Worm (Caenorhabditis elegans) whole organism, L2 larva: ENCODE measurements around the gene K12B6.9.

Experiments
- C34F6.9 ChIP-seq: fragments of 150-350 bp; optimal IDR thresholded peaks from 2 replicates; lab custom pipeline; 2014; ENCODE audit warnings: missing biosample characterization, missing genetic modification characterization
- F13H6.1 ChIP-seq: sonication (generic microtip); optimal IDR thresholded peaks from 2 replicates; lab custom pipeline; 2016; ENCODE audit warnings: missing genetic modification characterization, missing compliant biosample characterization
- R02D3.7 ChIP-seq: fragments of 150-350 bp; optimal IDR thresholded peaks from 2 replicates; lab custom pipeline; 2014; ENCODE audit warnings: missing biosample characterization, missing genetic modification characterization
- Y55F3AM.14 ChIP-seq: fragments of 200-800 bp; sonication (Bioruptor generic); optimal IDR thresholded peaks from 2 replicates; lab custom pipeline; 2018; ENCODE audit warnings: mild to moderate bottlenecking, missing genetic modification characterization, missing compliant biosample characterization
- ZK546.5 ChIP-seq: sonication (generic microtip); optimal IDR thresholded peaks from 2 replicates; lab custom pipeline; 2017; ENCODE audit warnings: missing biosample characterization, missing genetic modification characterization
- alr-1 ChIP-seq: fragments of 150-350 bp; optimal IDR thresholded peaks from 2 replicates; lab custom pipeline; 2014; ENCODE audit warnings: missing biosample characterization, missing genetic modification characterization
- aly-2 ChIP-seq: fragments of 150-350 bp; optimal IDR thresholded peaks from 2 replicates; lab custom pipeline; 2014; ENCODE audit warnings: missing biosample characterization, missing genetic modification characterization
- ama-1 ChIP-seq: fragments of 150-350 bp; optimal IDR thresholded peaks from 2 replicates; lab custom pipeline; 2018; ENCODE audit warnings: inconsistent platforms
- ceh-16 ChIP-seq: fragments of 150-350 bp; optimal IDR thresholded peaks from 2 replicates; lab custom pipeline; 2014; ENCODE audit warnings: missing biosample characterization, missing genetic modification characterization
- ceh-82 ChIP-seq: fragments of 150-350 bp; optimal IDR thresholded peaks from 2 replicates; lab custom pipeline; 2014; ENCODE audit warnings: missing biosample characterization, missing genetic modification characterization
- crh-2 ChIP-seq: sonication (generic microtip); optimal IDR thresholded peaks from 2 replicates; lab custom pipeline; 2017; ENCODE audit warnings: missing biosample characterization, missing genetic modification characterization
- dmd-4 ChIP-seq: sonication (generic microtip); optimal IDR thresholded peaks from 2 replicates; lab custom pipeline; 2017; ENCODE audit warnings: missing biosample characterization, missing genetic modification characterization
- egl-27 ChIP-seq: sonication (generic microtip); optimal IDR thresholded peaks from 3 replicates; lab custom pipeline; 2017; ENCODE audit warnings: missing biosample characterization, missing genetic modification reagents, missing genetic modification characterization
- elt-1 ChIP-seq: fragments of 150-350 bp; optimal IDR thresholded peaks from 2 replicates; lab custom pipeline; 2014; ENCODE audit warnings: missing biosample characterization, missing genetic modification characterization
- elt-3 ChIP-seq: sonication (generic microtip); optimal IDR thresholded peaks from 2 replicates; lab custom pipeline; 2017; ENCODE audit warnings: missing biosample characterization, missing genetic modification characterization
- fos-1 ChIP-seq: fragments of 150-350 bp; optimal IDR thresholded peaks from 2 replicates; lab custom pipeline; 2014; ENCODE audit warnings: missing biosample characterization, missing genetic modification characterization
- gmeb-1 ChIP-seq: fragments of 150-350 bp; optimal IDR thresholded peaks from 2 replicates; lab custom pipeline; 2014; ENCODE audit warnings: missing biosample characterization, missing genetic modification characterization
- lin-11 ChIP-seq: fragments of 150-350 bp; sonication (generic microtip); optimal IDR thresholded peaks from 2 replicates; lab custom pipeline; 2014; ENCODE audit warnings: missing biosample characterization, missing genetic modification characterization, inconsistent platforms, mixed read lengths
- lin-13 ChIP-seq: fragments of 150-350 bp; optimal IDR thresholded peaks from 2 replicates; lab custom pipeline; 2014; ENCODE audit warnings: missing biosample characterization, missing genetic modification reagents, missing genetic modification characterization
- lin-39 ChIP-seq: fragments of 150-350 bp; optimal IDR thresholded peaks from 2 replicates; lab custom pipeline; 2014; ENCODE audit warnings: missing biosample characterization, missing genetic modification reagents, missing genetic modification characterization
- lsy-2 ChIP-seq, 2 experiments: fragments of 150-350 bp in 1 of 2; sonication (generic microtip) in 1 of 2; optimal IDR thresholded peaks; 2 replicates each; lab custom pipeline; 2014 to 2017; ENCODE audit warnings: missing biosample characterization in 2 of 2, missing genetic modification characterization in 2 of 2
- mab-5 ChIP-seq: fragments of 150-350 bp; optimal IDR thresholded peaks from 2 replicates; lab custom pipeline; 2014; ENCODE audit warnings: missing biosample characterization, missing genetic modification characterization
- mbf-1 ChIP-seq: sonication (generic microtip); optimal IDR thresholded peaks from 2 replicates; lab custom pipeline; 2017; ENCODE audit warnings: missing biosample characterization, missing genetic modification characterization
- mdl-1 ChIP-seq, 2 experiments: fragments of 150-350 bp in 1 of 2; sonication (generic microtip) in 1 of 2; optimal IDR thresholded peaks; 2 replicates each; lab custom pipeline; 2017; ENCODE audit warnings: missing biosample characterization in 2 of 2, missing genetic modification characterization in 2 of 2
- nhr-10 ChIP-seq: sonication (generic microtip); optimal IDR thresholded peaks from 2 replicates; lab custom pipeline; 2017; ENCODE audit warnings: missing biosample characterization, missing genetic modification characterization
- nhr-11 ChIP-seq: fragments of 150-350 bp; optimal IDR thresholded peaks from 2 replicates; lab custom pipeline; 2014; ENCODE audit warnings: missing biosample characterization, missing genetic modification characterization
- nhr-12 ChIP-seq: fragments of 150-350 bp; optimal IDR thresholded peaks from 2 replicates; lab custom pipeline; 2014; ENCODE audit warnings: missing biosample characterization, missing genetic modification characterization
- nhr-129 ChIP-seq: fragments of 150-350 bp; optimal IDR thresholded peaks from 2 replicates; lab custom pipeline; 2014; ENCODE audit warnings: missing biosample characterization, missing genetic modification characterization
- nhr-21 ChIP-seq: fragments of 150-350 bp; optimal IDR thresholded peaks from 2 replicates; lab custom pipeline; 2014; ENCODE audit warnings: missing biosample characterization, missing genetic modification characterization
- nhr-23 ChIP-seq: fragments of 150-350 bp; optimal IDR thresholded peaks from 2 replicates; lab custom pipeline; 2014; ENCODE audit warnings: missing biosample characterization, missing genetic modification reagents, missing genetic modification characterization
- nhr-25 ChIP-seq: fragments of 150-350 bp; sonication (generic microtip); optimal IDR thresholded peaks from 3 replicates; lab custom pipeline; 2014; ENCODE audit warnings: missing biosample characterization, missing genetic modification characterization
- nhr-6 ChIP-seq: fragments of 150-350 bp; optimal IDR thresholded peaks from 2 replicates; lab custom pipeline; 2014; ENCODE audit warnings: missing biosample characterization, missing genetic modification characterization
- nhr-77 ChIP-seq: fragments of 150-350 bp; optimal IDR thresholded peaks from 2 replicates; lab custom pipeline; 2014; ENCODE audit warnings: missing biosample characterization, missing genetic modification characterization
- peb-1 ChIP-seq: fragments of 150-350 bp; optimal IDR thresholded peaks from 2 replicates; lab custom pipeline; 2014; ENCODE audit warnings: missing biosample characterization, missing genetic modification characterization
- sem-4 ChIP-seq: fragments of 150-350 bp; optimal IDR thresholded peaks from 2 replicates; lab custom pipeline; 2014; ENCODE audit warnings: missing biosample characterization, missing genetic modification reagents, missing genetic modification characterization
- skn-1 ChIP-seq: sonication (generic microtip); optimal IDR thresholded peaks from 2 replicates; lab custom pipeline; 2017; ENCODE audit warnings: missing biosample characterization, missing genetic modification characterization
- sma-3 ChIP-seq: sonication (generic microtip); optimal IDR thresholded peaks from 2 replicates; lab custom pipeline; 2016; ENCODE audit warnings: missing genetic modification reagents, missing genetic modification characterization, missing compliant biosample characterization
- snpc-4 ChIP-seq: fragments of 150-350 bp; optimal IDR thresholded peaks from 2 replicates; lab custom pipeline; 2014; ENCODE audit warnings: missing biosample characterization, missing genetic modification characterization
- unc-39 ChIP-seq: fragments of 150-350 bp; optimal IDR thresholded peaks from 2 replicates; lab custom pipeline; 2014; ENCODE audit warnings: missing biosample characterization, missing genetic modification characterization
- unc-55 ChIP-seq: fragments of 150-350 bp; sonication (generic microtip); optimal IDR thresholded peaks from 3 replicates; lab custom pipeline; 2014; ENCODE audit warnings: missing biosample characterization, missing genetic modification reagents, missing genetic modification characterization
- unc-62 ChIP-seq: fragments of 150-350 bp; optimal IDR thresholded peaks from 2 replicates; lab custom pipeline; 2014; ENCODE audit warnings: missing biosample characterization, missing genetic modification reagents, missing genetic modification characterization
- zag-1 ChIP-seq: fragments of 150-350 bp; optimal IDR thresholded peaks from 2 replicates; lab custom pipeline; 2014; ENCODE audit warnings: missing biosample characterization, missing genetic modification characterization
- ztf-1 ChIP-seq: fragments of 200-800 bp; sonication (Bioruptor generic); conservative IDR thresholded peaks from 2 replicates; pipeline ENCODE4 v1.3.6; 2022; ENCODE audit warnings: missing genetic modification characterization, missing compliant biosample characterization
- ztf-11 ChIP-seq: sonication (generic microtip); optimal IDR thresholded peaks from 2 replicates; lab custom pipeline; 2017; ENCODE audit warnings: missing biosample characterization, missing genetic modification characterization
- ztf-4 ChIP-seq: fragments of 150-350 bp; optimal IDR thresholded peaks from 2 replicates; lab custom pipeline; 2014; ENCODE audit warnings: missing biosample characterization, missing genetic modification characterization

The K12B6.9 gene

ce11 chrV:6246454-6246981 lies 45.9 kb downstream of the K12B6.9 start, which contains the start of gene dmd-7 (continued):
- peak; percentile 76 to 85 for TF ChIP-seq mdl-1 (tag; optimal IDR thresholded peaks at IDR 0.05; lab: Kevin White, UChicago)
- peak; percentile 82 for TF ChIP-seq Y55F3AM.14 (GFP tag; lab: Kevin White, UChicago)
- peak; percentile 69 for TF ChIP-seq fos-1
- TF ChIP-seq R02D3.7, result no peak
- TF ChIP-seq nhr-11 (tag; lab: Kevin White, UChicago), result no peak
- no peak for TF ChIP-seq ZK546.5 (tag; lab: Kevin White, UChicago)
- peak; percentile 87 for TF ChIP-seq sem-4 (tag; lab: Kevin White, UChicago)
- TF ChIP-seq unc-39 (tag; lab: Kevin White, UChicago), result no peak
- peak; percentile 52 for TF ChIP-seq ceh-16 (tag; lab: Kevin White, UChicago)
- TF ChIP-seq nhr-23 (tag; lab: Kevin White, UChicago), result no peak
- no peak for TF ChIP-seq aly-2 (tag; lab: Kevin White, UChicago)
- TF ChIP-seq nhr-12, result no peak
- no peak for TF ChIP-seq alr-1 (tag; lab: Kevin White, UChicago)
- TF ChIP-seq ama-1 (lab: Kevin White, UChicago), result no peak
- TF ChIP-seq nhr-129 (tag; lab: Kevin White, UChicago), result peak; percentile 92
- TF ChIP-seq lin-39, result no peak
- peak; percentile 96 for TF ChIP-seq F13H6.1 (tag; lab: Kevin White, UChicago)
- TF ChIP-seq zag-1, result peak; percentile 59
- TF ChIP-seq, all 48 proteins: peak for 26

ce11 chrV:6244631-6245030 lies 47.8 kb downstream of the K12B6.9 start:
- TF ChIP-seq nhr-129 (tag; lab: Kevin White, UChicago) (peak; percentile 23), nhr-77 (tag; lab: Kevin White, UChicago) (no peak), ama-1 (lab: Kevin White, UChicago) (no peak), lin-39 (no peak), alr-1 (tag; lab: Kevin White, UChicago) (peak; percentile 43), nhr-6 (tag; lab: Kevin White, UChicago) (no peak), lin-11 (tag; lab: Kevin White, UChicago) (peak; percentile 70), elt-1 (tag; lab: Kevin White, UChicago) (no peak), crh-2 (no peak), Y55F3AM.14 (GFP tag; lab: Kevin White, UChicago) (no peak), ceh-16 (tag; lab: Kevin White, UChicago) (no peak), sem-4 (tag; lab: Kevin White, UChicago) (no peak), ceh-82 (tag; lab: Kevin White, UChicago) (no peak), F13H6.1 (tag; lab: Kevin White, UChicago) (no peak), fos-1 (no peak), lsy-2 (tag; optimal IDR thresholded peaks at IDR 0.05; lab: Kevin White, UChicago) (peak in 1 of 2 experiments; percentile 19), ZK546.5 (tag; lab: Kevin White, UChicago) (no peak), C34F6.9 (tag; lab: Kevin White, UChicago) (peak; percentile 36), gmeb-1 (no peak), nhr-21 (tag; lab: Kevin White, UChicago) (peak; percentile 53), mbf-1 (tag; lab: Kevin White, UChicago) (no peak), dmd-4 (tag; lab: Kevin White, UChicago) (no peak)

- TF ChIP-seq elt-3 (tag; lab: Kevin White, UChicago) (no peak), nhr-77 (tag; lab: Kevin White, UChicago) (no peak), lin-11 (tag; lab: Kevin White, UChicago) (no peak), aly-2 (tag; lab: Kevin White, UChicago) (no peak), fos-1 (peak; percentile 64), gmeb-1 (peak; percentile 13), R02D3.7 (no peak), sem-4 (tag; lab: Kevin White, UChicago) (no peak), lin-13 (GFP tag; lab: Kevin White, UChicago) (no peak), ama-1 (lab: Kevin White, UChicago) (no peak), Y55F3AM.14 (GFP tag; lab: Kevin White, UChicago) (no peak), nhr-23 (tag; lab: Kevin White, UChicago) (no peak), zag-1 (no peak), unc-62 (GFP tag; lab: Kevin White, UChicago) (no peak), peb-1 (no peak), mdl-1 (tag; optimal IDR thresholded peaks at IDR 0.05; lab: Kevin White, UChicago) (no peak), lsy-2 (tag; optimal IDR thresholded peaks at IDR 0.05; lab: Kevin White, UChicago) (no peak), nhr-11 (tag; lab: Kevin White, UChicago) (no peak), nhr-129 (tag; lab: Kevin White, UChicago) (no peak), ztf-11 (no peak), ztf-4 (no peak), ZK546.5 (tag; lab: Kevin White, UChicago) (no peak), alr-1 (tag; lab: Kevin White, UChicago) (no peak), snpc-4 (tag; lab: Kevin White, UChicago) (no peak), dmd-4 (tag; lab: Kevin White, UChicago) (no peak), nhr-21 (tag; lab: Kevin White, UChicago) (peak; percentile 39), skn-1 (no peak), nhr-6 (tag; lab: Kevin White, UChicago) (no peak), sma-3 (no peak), unc-55 (no peak), ztf-1 (GFP tag; lab: Robert Waterston, UW) (no peak), egl-27 (tag; lab: Kevin White, UChicago) (peak; percentile 1), mab-5 (no peak), nhr-10 (tag; lab: Kevin White, UChicago) (no peak), ceh-82 (tag; lab: Kevin White, UChicago) (no peak), C34F6.9 (tag; lab: Kevin White, UChicago) (no peak), nhr-25 (no peak), mbf-1 (tag; lab: Kevin White, UChicago) (no peak), crh-2 (peak; percentile 24), F13H6.1 (tag; lab: Kevin White, UChicago) (no peak)
Measured at ce11 chrV:6243260-6243659, 49.2 kb downstream of the K12B6.9 start.
